Worm (Caenorhabditis elegans) whole organism, late embryonic: Measurements from ENCODE around the gene C25E10.16.

ENCODE experiments used
- C38D4.7 ChIP-seq: fragments of 200-800 bp; sonication (Bioruptor generic); optimal IDR thresholded peaks from 2 replicates; lab custom pipeline; 2018; ENCODE audit warnings: mild to moderate bottlenecking, missing genetic modification characterization, moderate library complexity, missing compliant biosample characterization
- F13H6.1 ChIP-seq: sonication (generic microtip); optimal IDR thresholded peaks from 2 replicates; lab custom pipeline; 2016; ENCODE audit warnings: missing genetic modification characterization, missing compliant biosample characterization
- K02D7.2 ChIP-seq: sonication (generic microtip); optimal IDR thresholded peaks from 2 replicates; lab custom pipeline; 2017; ENCODE audit warnings: mild to moderate bottlenecking, missing genetic modification characterization, missing compliant biosample characterization
- Y22D7AL.16 ChIP-seq: sonication (generic microtip); optimal IDR thresholded peaks from 2 replicates; lab custom pipeline; 2016; ENCODE audit warnings: missing genetic modification characterization, missing compliant biosample characterization
- ceh-14 ChIP-seq: sonication (generic microtip); optimal IDR thresholded peaks from 2 replicates; lab custom pipeline; 2016; ENCODE audit warnings: missing genotype, missing genetic modification characterization, missing compliant biosample characterization
- ceh-2 ChIP-seq: sonication (generic microtip); optimal IDR thresholded peaks from 2 replicates; lab custom pipeline; 2016; ENCODE audit warnings: missing genotype, missing genetic modification characterization, missing compliant biosample characterization
- ceh-24 ChIP-seq: sonication (generic microtip); optimal IDR thresholded peaks from 2 replicates; lab custom pipeline; 2016; ENCODE audit warnings: mild to moderate bottlenecking, missing genetic modification characterization, missing compliant biosample characterization
- ceh-30 ChIP-seq: fragments of 150-350 bp; optimal IDR thresholded peaks from 2 replicates; lab custom pipeline; 2014; ENCODE audit warnings: missing biosample characterization, missing genetic modification characterization
- ceh-34 ChIP-seq: sonication (generic microtip); optimal IDR thresholded peaks from 2 replicates; lab custom pipeline; 2016; ENCODE audit warnings: mild to moderate bottlenecking, missing genetic modification characterization, missing compliant biosample characterization
- ceh-45 ChIP-seq: fragments of 200-800 bp; sonication (Bioruptor generic); IDR thresholded peaks from 2 replicates; pipeline ENCODE4 v1.3.6; 2022; ENCODE audit warnings: missing genetic modification reagents, missing genetic modification characterization, missing compliant biosample characterization
- ceh-48 ChIP-seq: sonication (generic microtip); optimal IDR thresholded peaks from 2 replicates; lab custom pipeline; 2016; ENCODE audit warnings: missing genetic modification characterization, inconsistent platforms, missing compliant biosample characterization
- ceh-6 ChIP-seq: fragments of 200-800 bp; sonication (Bioruptor generic); optimal IDR thresholded peaks from 2 replicates; lab custom pipeline; 2018; ENCODE audit warnings: mild to moderate bottlenecking, missing genetic modification characterization, missing compliant biosample characterization
- ceh-9 ChIP-seq: sonication (generic microtip); optimal IDR thresholded peaks from 2 replicates; lab custom pipeline; 2016; ENCODE audit warnings: mild to moderate bottlenecking, missing genetic modification characterization, inconsistent platforms, missing compliant biosample characterization
- che-1 ChIP-seq: sonication (generic microtip); optimal IDR thresholded peaks from 2 replicates; lab custom pipeline; 2016; ENCODE audit warnings: mild to moderate bottlenecking, missing genetic modification characterization, missing compliant biosample characterization
- dmd-4 ChIP-seq: sonication (generic microtip); optimal IDR thresholded peaks from 2 replicates; lab custom pipeline; 2016; ENCODE audit warnings: borderline replicate concordance, missing genetic modification characterization, missing compliant biosample characterization
- ets-4 ChIP-seq: sonication (generic microtip); optimal IDR thresholded peaks from 2 replicates; lab custom pipeline; 2016; ENCODE audit warnings: missing genetic modification characterization, missing compliant biosample characterization
- eyg-1 ChIP-seq: sonication (generic microtip); optimal IDR thresholded peaks from 2 replicates; lab custom pipeline; 2016; ENCODE audit warnings: missing genotype, missing genetic modification characterization, missing compliant biosample characterization
- fax-1 ChIP-seq: sonication (generic microtip); optimal IDR thresholded peaks from 2 replicates; lab custom pipeline; 2016; ENCODE audit warnings: missing genotype, missing genetic modification characterization, missing compliant biosample characterization
- hlh-13 ChIP-seq: fragments of 200-800 bp; sonication (Bioruptor generic); optimal IDR thresholded peaks from 2 replicates; lab custom pipeline; 2018; ENCODE audit warnings: mild to moderate bottlenecking, missing genetic modification characterization, missing compliant biosample characterization
- hlh-15 ChIP-seq: sonication (generic microtip); optimal IDR thresholded peaks from 2 replicates; lab custom pipeline; 2016; ENCODE audit warnings: missing genetic modification characterization, missing compliant biosample characterization
- lim-6 ChIP-seq: sonication (generic microtip); optimal IDR thresholded peaks from 2 replicates; lab custom pipeline; 2016; ENCODE audit warnings: missing genetic modification characterization, missing compliant biosample characterization
- lin-11 ChIP-seq: fragments of 200-800 bp; sonication (Bioruptor generic); optimal IDR thresholded peaks from 2 replicates; lab custom pipeline; 2018; ENCODE audit warnings: mild to moderate bottlenecking, missing genetic modification characterization, missing compliant biosample characterization
- mec-3 ChIP-seq: sonication (generic microtip); optimal IDR thresholded peaks from 2 replicates; lab custom pipeline; 2016; ENCODE audit warnings: borderline replicate concordance, missing genetic modification characterization, missing compliant biosample characterization
- nhr-11 ChIP-seq: fragments of 150-350 bp; optimal IDR thresholded peaks from 2 replicates; lab custom pipeline; 2014; ENCODE audit warnings: missing biosample characterization, missing genetic modification characterization
- npax-4 ChIP-seq: sonication (generic microtip); optimal IDR thresholded peaks from 2 replicates; lab custom pipeline; 2016; ENCODE audit warnings: missing genetic modification characterization, missing compliant biosample characterization
- odd-2 ChIP-seq: sonication (generic microtip); optimal IDR thresholded peaks from 2 replicates; lab custom pipeline; 2017; ENCODE audit warnings: antibody characterized with exemption, mild to moderate bottlenecking, missing genetic modification characterization, missing compliant biosample characterization
- pha-2 ChIP-seq: sonication (generic microtip); optimal IDR thresholded peaks from 2 replicates; lab custom pipeline; 2017; ENCODE audit warnings: mild to moderate bottlenecking, missing genetic modification characterization, missing compliant biosample characterization
- pros-1 ChIP-seq: fragments of 150-350 bp; optimal IDR thresholded peaks from 2 replicates; lab custom pipeline; 2014; ENCODE audit warnings: missing biosample characterization, missing genetic modification reagents, missing genetic modification characterization
- sox-2 ChIP-seq: fragments of 200-800 bp; sonication (Bioruptor generic); IDR thresholded peaks from 2 replicates; pipeline ENCODE4 v1.3.6; 2022; ENCODE audit warnings: missing genetic modification reagents, missing genetic modification characterization, missing compliant biosample characterization
- syd-9 ChIP-seq: sonication (generic microtip); optimal IDR thresholded peaks from 2 replicates; lab custom pipeline; 2016; ENCODE audit warnings: mild to moderate bottlenecking, missing genetic modification characterization, moderate library complexity, missing compliant biosample characterization
- tbx-2 ChIP-seq: sonication (generic microtip); optimal IDR thresholded peaks from 2 replicates; lab custom pipeline; 2016; ENCODE audit warnings: missing genetic modification characterization, missing compliant biosample characterization
- unc-3 ChIP-seq, 2 experiments: fragments of 200-800 bp in 1 of 2; sonication (Bioruptor generic) in 1 of 2; sonication (generic microtip) in 1 of 2; conservative IDR thresholded peaks in 1 of 2; optimal IDR thresholded peaks in 1 of 2; 2 replicates each; pipeline versions ENCODE4 v1.3.6 to Lab custom; 2016 to 2022; ENCODE audit warnings: missing compliant biosample characterization in 2 of 2, missing genetic modification characterization in 2 of 2, missing genetic modification reagents in 1 of 2
- unc-42 ChIP-seq: sonication (generic microtip); optimal IDR thresholded peaks from 2 replicates; lab custom pipeline; 2016; ENCODE audit warnings: missing genotype, missing genetic modification characterization, missing compliant biosample characterization
- unc-86 ChIP-seq: sonication (generic microtip); optimal IDR thresholded peaks from 2 replicates; lab custom pipeline; 2016; ENCODE audit warnings: missing genetic modification characterization, missing compliant biosample characterization
- zip-5 ChIP-seq: sonication (generic microtip); optimal IDR thresholded peaks from 2 replicates; lab custom pipeline; 2016; ENCODE audit warnings: missing genetic modification characterization, missing compliant biosample characterization

C25E10.16 gene

DNA sequence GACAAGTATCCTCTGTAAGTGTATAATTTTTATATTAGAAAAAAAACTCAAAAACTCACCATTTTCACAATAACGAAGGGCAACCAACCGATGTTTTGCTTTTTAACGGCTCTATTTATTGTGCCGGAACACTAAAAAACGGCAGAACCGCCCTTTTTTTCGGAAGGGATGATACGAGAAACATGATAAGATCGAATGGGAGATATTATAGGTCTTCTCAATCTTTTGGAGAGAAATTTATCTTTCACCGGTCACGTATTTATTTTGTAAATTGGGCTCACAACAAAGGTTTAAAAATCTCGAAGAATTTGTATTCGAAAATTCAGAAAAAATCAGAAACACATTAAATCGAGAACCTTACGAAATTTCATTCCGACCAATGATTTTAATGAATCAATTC is 4.6 kb downstream of the C25E10.16 start, which contains the start of gene swm-1:
Gene swm-1, minus strand, starts transcription at position 101 of the 400 bp plus-strand sequence.
- no peak for TF ChIP-seq ceh-34 (tag; lab: Kevin White, UChicago)
- no peak for TF ChIP-seq ceh-2 (tag; lab: Kevin White, UChicago)
- TF ChIP-seq npax-4 (tag; lab: Kevin White, UChicago), result no peak
- no peak for TF ChIP-seq ceh-24 (tag; lab: Kevin White, UChicago)
- TF ChIP-seq mec-3 (tag; lab: Kevin White, UChicago), result no peak

DNA sequence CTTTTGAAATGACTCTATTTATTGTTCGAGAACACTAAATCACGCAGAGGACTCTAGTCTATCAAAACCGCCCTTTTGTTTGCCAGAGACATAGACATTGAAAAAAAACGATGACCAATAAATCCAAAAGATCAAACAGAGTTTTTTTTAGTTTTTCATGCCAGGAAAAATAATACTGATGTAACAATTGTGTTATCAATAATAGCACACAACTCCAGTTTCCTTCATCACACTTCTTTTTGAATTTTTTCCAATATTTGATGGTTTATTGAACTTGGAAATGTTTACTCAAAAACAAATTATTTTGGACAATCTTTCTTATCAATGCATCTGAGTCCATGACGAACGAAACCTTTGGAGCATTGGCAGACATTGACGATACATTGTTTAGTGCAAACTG is 5.4 kb downstream of the C25E10.16 start, which contains the start of gene C25E10.8:
Gene C25E10.8, minus strand, starts transcription at position 101 of the 400 bp plus-strand sequence.
- TF ChIP-seq Y22D7AL.16 (tag; lab: Kevin White, UChicago) (no peak), nhr-11 (no peak), unc-86 (no peak), pha-2 (no peak), fax-1 (tag; lab: Kevin White, UChicago) (no peak), ceh-14 (no peak), unc-42 (no peak), che-1 (tag; lab: Kevin White, UChicago) (no peak), pros-1 (tag; lab: Kevin White, UChicago) (no peak), ceh-6 (GFP tag; lab: Kevin White, UChicago) (no peak), F13H6.1 (no peak), hlh-13 (no peak), syd-9 (no peak), lim-6 (tag; lab: Kevin White, UChicago) (no peak), eyg-1 (tag; lab: Kevin White, UChicago) (no peak), zip-5 (tag; lab: Kevin White, UChicago) (no peak), npax-4 (tag; lab: Kevin White, UChicago) (no peak), unc-3 (GFP tag; conservative IDR thresholded peaks at IDR 0.05; lab: Robert Waterston, UW) (no peak), unc-3 (tag; optimal IDR thresholded peaks at IDR 0.05; lab: Kevin White, UChicago) (no peak), ceh-30 (tag; lab: Kevin White, UChicago) (no peak)

DNA sequence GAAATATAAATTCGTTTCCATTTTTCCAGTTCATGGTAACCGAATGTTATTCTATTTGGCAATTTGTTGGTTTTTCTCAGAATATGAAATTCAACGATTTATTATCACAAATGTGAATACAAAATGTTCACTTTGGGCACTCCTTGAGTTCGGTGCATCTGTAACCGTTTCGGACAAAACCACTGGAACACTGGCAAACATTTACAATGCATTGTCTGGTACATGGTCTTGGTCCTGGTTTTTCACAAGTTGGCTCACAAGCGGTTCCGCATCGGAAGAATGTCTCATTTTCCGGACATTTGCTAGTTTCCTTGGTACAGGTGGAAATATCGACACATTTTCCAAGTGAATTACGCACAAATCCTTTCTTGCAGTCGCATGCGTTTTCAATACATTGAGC is 6.1 kb downstream of the C25E10.16 start:
- TF ChIP-seq C38D4.7, result no peak
- TF ChIP-seq hlh-15 (tag; lab: Kevin White, UChicago), result no peak
- TF ChIP-seq sox-2 (GFP tag; lab: Robert Waterston, UW), result no peak
- TF ChIP-seq ceh-24 (tag; lab: Kevin White, UChicago), result no peak
- no peak for TF ChIP-seq ets-4 (tag; lab: Kevin White, UChicago)
- TF ChIP-seq fax-1 (tag; lab: Kevin White, UChicago), result no peak
- no peak for TF ChIP-seq unc-3 (GFP tag; conservative IDR thresholded peaks at IDR 0.05; lab: Robert Waterston, UW)
- no peak for TF ChIP-seq unc-3 (tag; optimal IDR thresholded peaks at IDR 0.05; lab: Kevin White, UChicago)
- TF ChIP-seq F13H6.1, result no peak
- TF ChIP-seq dmd-4 (tag; lab: Kevin White, UChicago), result no peak

DNA sequence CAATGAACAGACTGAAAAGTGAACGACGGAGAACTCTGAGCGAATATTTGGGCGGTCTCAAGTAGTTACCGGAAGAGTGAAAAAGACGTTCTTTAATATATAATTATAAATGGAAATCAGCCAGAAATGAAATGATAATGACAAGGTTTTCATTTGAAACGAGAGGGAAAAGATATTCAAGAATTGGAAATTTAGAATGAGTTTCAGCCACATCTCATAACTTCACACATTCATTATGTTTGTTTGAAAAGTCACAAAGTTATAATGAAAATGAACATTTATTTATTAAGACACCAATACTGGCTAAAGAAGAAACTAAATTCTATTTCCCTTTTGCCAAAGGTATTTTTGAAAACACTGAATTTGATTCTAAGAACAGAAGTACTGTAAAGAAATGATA is 8.3 kb downstream of the C25E10.16 start, which contains the start of gene C25E10.7:
Gene C25E10.7, minus strand, starts transcription at position 101 of the 400 bp plus-strand sequence.
- no peak for TF ChIP-seq ceh-45 (GFP tag; lab: Robert Waterston, UW)
- TF ChIP-seq ceh-9, result no peak
- no peak for TF ChIP-seq hlh-15 (tag; lab: Kevin White, UChicago)
- TF ChIP-seq ceh-14, result no peak
- no peak for TF ChIP-seq ceh-48 (tag; lab: Kevin White, UChicago)
- TF ChIP-seq unc-42, result no peak
- no peak for TF ChIP-seq nhr-11
- TF ChIP-seq zip-5 (tag; lab: Kevin White, UChicago), result no peak
- no peak for TF ChIP-seq lin-11 (tag; lab: Kevin White, UChicago)
- no peak for TF ChIP-seq Y22D7AL.16 (tag; lab: Kevin White, UChicago)
- no peak for TF ChIP-seq K02D7.2 (tag; lab: Kevin White, UChicago)
- no peak for TF ChIP-seq tbx-2
- TF ChIP-seq odd-2 (tag; lab: Kevin White, UChicago), result no peak
- no peak for TF ChIP-seq syd-9
